Fruit fly (Drosophila melanogaster): ENCODE data around the gene RFeSP.

RFeSP gene

dm6 chr2L:1620797-1621196 is 6.8 kb upstream of the RFeSP start (continued):
- TF ChIP-seq Myb (GFP tag; optimal IDR thresholded peaks at IDR 0.05) (peak; percentile 40), Hand (GFP tag; optimal IDR thresholded peaks at IDR 0.05) (peak; percentile 80), Dref (GFP tag; IDR thresholded peaks at IDR 0.05) (no peak), sisA (GFP tag; IDR thresholded peaks at IDR 0.05) (peak; percentile 84), Pdp1 (GFP tag; optimal IDR thresholded peaks at IDR 0.05) (peak; percentile 50 to 79), CG4820 (GFP tag; optimal IDR thresholded peaks at IDR 0.05) (peak; percentile 51), CG11723 (GFP tag; optimal IDR thresholded peaks at IDR 0.05) (peak; percentile 51), tap (tag; optimal IDR thresholded peaks at IDR 0.05) (peak; percentile 29), fu2 (GFP tag; optimal IDR thresholded peaks at IDR 0.05) (peak; percentile 20), wor (GFP tag; IDR thresholded peaks at IDR 0.05) (peak; percentile 59), BtbVII (GFP tag; optimal IDR thresholded peaks at IDR 0.05) (peak; percentile 70), zen2 (GFP tag; IDR thresholded peaks at IDR 0.05; ENCODE audit: partially characterized antibody) (no peak), CG12104 (GFP tag; optimal IDR thresholded peaks at IDR 0.05) (peak; percentile 4), CG13296 (GFP tag; optimal IDR thresholded peaks at IDR 0.05) (peak; percentile 60), zfh1 (GFP tag; IDR thresholded peaks at IDR 0.05) (peak; percentile 67; the same call in 2 of the 3 replicates), tio (GFP tag; optimal IDR thresholded peaks at IDR 0.05) (peak; percentile 36), nom (GFP tag; optimal IDR thresholded peaks at IDR 0.05) (no peak), dmrt99B (tag; optimal IDR thresholded peaks at IDR 0.05) (peak; percentile 80), CG16813 (GFP tag; IDR thresholded peaks at IDR 0.05; ENCODE audit: partially characterized antibody) (no peak), E2f1 (GFP tag; IDR thresholded peaks at IDR 0.05) (peak; percentile 66), Ada2b (GFP tag; IDR thresholded peaks at IDR 0.05) (peak; percentile 77), mld (GFP tag; IDR thresholded peaks at IDR 0.05; ENCODE audit: partially characterized antibody) (no peak), CG3995 (GFP tag; optimal IDR thresholded peaks at IDR 0.05) (no peak), CG18262 (tag; optimal IDR thresholded peaks at IDR 0.05) (peak; percentile 40), Gug (GFP tag; IDR thresholded peaks at IDR 0.05) (peak; percentile 41; the same call in 2 of the 4 replicates), CrebB (tag; optimal IDR thresholded peaks at IDR 0.05) (peak; percentile 53), grau (tag; optimal IDR thresholded peaks at IDR 0.05) (peak; percentile 70), Asciz (GFP tag; optimal IDR thresholded peaks at IDR 0.05) (no peak), tgo (GFP tag; IDR thresholded peaks at IDR 0.05) (peak; percentile 72), slou (GFP tag; optimal IDR thresholded peaks at IDR 0.05) (peak; percentile 58), Hr51 (GFP tag; optimal IDR thresholded peaks at IDR 0.05) (peak; percentile 26 to 73), gce (GFP tag; IDR thresholded peaks at IDR 0.05) (0 out of 3 replicates have a peak, but pooled peaks have one; percentile 41), prd (optimal IDR thresholded peaks at IDR 0.05) (no peak), prd (GFP tag; IDR thresholded peaks at IDR 0.05) (peak; percentile 65), CG31224 (GFP tag; IDR thresholded peaks at IDR 0.05) (peak; percentile 53), CG11504 (tag; optimal IDR thresholded peaks at IDR 0.05) (peak; percentile 81), pfk (GFP tag; optimal IDR thresholded peaks at IDR 0.05) (no peak), Fer1 (GFP tag; optimal IDR thresholded peaks at IDR 0.05) (peak; percentile 81), BEAF-32 (GFP tag; optimal IDR thresholded peaks at IDR 0.05) (no peak), CG17612 (GFP tag; IDR thresholded peaks at IDR 0.05) (no peak), CG6175 (GFP tag; IDR thresholded peaks at IDR 0.05) (no peak), Hr39 (optimal IDR thresholded peaks at IDR 0.05) (no peak), Sox102F (GFP tag; optimal IDR thresholded peaks at IDR 0.05) (peak; percentile 74), CG3838 (GFP tag; optimal IDR thresholded peaks at IDR 0.05) (no peak), dati (GFP tag; IDR thresholded peaks at IDR 0.05) (no peak), sob (GFP tag; IDR thresholded peaks at IDR 0.05) (peak; percentile 69), eve (GFP tag; optimal IDR thresholded peaks at IDR 0.05) (peak in 1 of 2 experiments; percentile 78), wek (GFP tag; optimal IDR thresholded peaks at IDR 0.05) (no peak), CG8765 (GFP tag; IDR thresholded peaks at IDR 0.05) (no peak), Fer3 (tag; optimal IDR thresholded peaks at IDR 0.05) (peak; percentile 50), shn (GFP tag; optimal IDR thresholded peaks at IDR 0.05) (peak; percentile 32)

Data from whole organism, embryonic.